Fruit fly (Drosophila melanogaster) whole organism, embryonic: ENCODE results near the gene RunxB.

ENCODE experiments used
- Atf6 ChIP-seq: fragments of 200-800 bp; sonication (Bioruptor generic); IDR thresholded peaks from 2 replicates; pipeline ENCODE4 v1.3.6; 2022; ENCODE audit warnings: missing biosample characterization, missing genetic modification characterization
- B-H1 ChIP-seq: fragments of 200-800 bp; sonication (Bioruptor generic); IDR thresholded peaks from 3 replicates; pipeline ENCODE4 v1.3.6; 2022; ENCODE audit warnings: missing biosample characterization, missing genetic modification characterization
- BEAF-32 ChIP-seq: fragments of 200-800 bp; sonication (Bioruptor generic); optimal IDR thresholded peaks from 3 replicates; lab custom pipeline; 2017; ENCODE audit warnings: missing biosample characterization, missing genetic modification characterization, mild to moderate bottlenecking, moderate library complexity, missing genetic modification reagents
- CG10366 ChIP-seq: fragments of 200-800 bp; sonication (Bioruptor generic); IDR thresholded peaks from 2 replicates; pipeline ENCODE4 v1.3.6; 2022; ENCODE audit warnings: missing biosample characterization, missing genetic modification characterization
- CG10654 ChIP-seq: fragments of 200-800 bp; sonication (Bioruptor generic); optimal IDR thresholded peaks from 2 replicates; lab custom pipeline; 2016; ENCODE audit warnings: missing biosample characterization, missing genetic modification characterization
- CG11093 ChIP-seq: fragments of 200-800 bp; sonication (Bioruptor generic); IDR thresholded peaks from 3 replicates; pipeline ENCODE4 v1.3.6; 2022; ENCODE audit warnings: missing biosample characterization, missing genetic modification characterization
- CG11247 ChIP-seq: fragments of 200-800 bp; sonication (Bioruptor generic); IDR thresholded peaks from 2 replicates; pipeline ENCODE4 v1.3.6; 2022; ENCODE audit warnings: missing biosample characterization, missing genetic modification characterization
- CG12104 ChIP-seq: fragments of 200-800 bp; sonication (Bioruptor generic); optimal IDR thresholded peaks from 3 replicates; lab custom pipeline; 2016; ENCODE audit warnings: missing biosample characterization, missing genetic modification characterization
- CG1233 ChIP-seq: fragments of 200-800 bp; sonication (Bioruptor generic); optimal IDR thresholded peaks from 4 replicates; lab custom pipeline; 2018; ENCODE audit warnings: missing biosample characterization, mild to moderate bottlenecking, missing genetic modification characterization
- CG12391 ChIP-seq: fragments of 200-800 bp; sonication (Bioruptor generic); optimal IDR thresholded peaks from 3 replicates; lab custom pipeline; 2018; ENCODE audit warnings: missing biosample characterization, mild to moderate bottlenecking, missing genetic modification characterization, moderate library complexity
- CG13424 ChIP-seq: fragments of 200-800 bp; sonication (Bioruptor generic); optimal IDR thresholded peaks from 2 replicates; lab custom pipeline; 2019; ENCODE audit warnings: missing biosample characterization, mild to moderate bottlenecking, missing genetic modification characterization, moderate library complexity
- CG14441 ChIP-seq: fragments of 200-800 bp; sonication (Bioruptor generic); IDR thresholded peaks from 2 replicates; pipeline ENCODE4 v1.3.6; 2022; ENCODE audit warnings: missing biosample characterization, missing genetic modification characterization
- CG15011 ChIP-seq: fragments of 200-800 bp; sonication (Bioruptor generic); optimal IDR thresholded peaks from 3 replicates; lab custom pipeline; 2018; ENCODE audit warnings: missing biosample characterization, mild to moderate bottlenecking, missing genetic modification characterization
- CG1529 ChIP-seq: fragments of 200-800 bp; sonication (Bioruptor generic); optimal IDR thresholded peaks from 3 replicates; lab custom pipeline; 2018; ENCODE audit warnings: missing biosample characterization, missing genetic modification characterization
- CG15514 ChIP-seq: fragments of 200-800 bp; sonication (Bioruptor generic); optimal IDR thresholded peaks from 3 replicates; lab custom pipeline; 2017; ENCODE audit warnings: missing biosample characterization, missing genetic modification characterization, mild to moderate bottlenecking, moderate library complexity, missing genetic modification reagents
- CG2875 ChIP-seq: fragments of 200-800 bp; sonication (Bioruptor generic); optimal IDR thresholded peaks from 2 replicates; lab custom pipeline; 2017; ENCODE audit warnings: missing biosample characterization, mild to moderate bottlenecking, missing genetic modification characterization, missing genetic modification reagents
- CG3065 ChIP-seq: fragments of 200-800 bp; sonication (Bioruptor generic); optimal IDR thresholded peaks from 2 replicates; lab custom pipeline; 2016; ENCODE audit warnings: missing biosample characterization, missing genetic modification characterization
- CG33213 ChIP-seq: fragments of 200-800 bp; sonication (Bioruptor generic); optimal IDR thresholded peaks from 3 replicates; lab custom pipeline; 2016; ENCODE audit warnings: missing biosample characterization, missing genetic modification characterization
- CG43689 ChIP-seq: fragments of 200-800 bp; sonication (Bioruptor generic); IDR thresholded peaks from 2 replicates; pipeline ENCODE4 v1.3.6; 2022; ENCODE audit warnings: missing biosample characterization, missing genetic modification characterization
- CG5180 ChIP-seq: fragments of 200-800 bp; sonication (Bioruptor generic); optimal IDR thresholded peaks from 3 replicates; lab custom pipeline; 2017; ENCODE audit warnings: missing biosample characterization, missing genetic modification characterization, mild to moderate bottlenecking, moderate library complexity, missing genetic modification reagents
- CG6689 ChIP-seq: fragments of 200-800 bp; sonication (Bioruptor generic); IDR thresholded peaks from 2 replicates; pipeline ENCODE4 v1.3.6; 2022; ENCODE audit warnings: missing biosample characterization, missing genetic modification characterization
- CG7839 ChIP-seq: fragments of 200-800 bp; sonication (Bioruptor generic); optimal IDR thresholded peaks from 3 replicates; lab custom pipeline; 2018; ENCODE audit warnings: missing biosample characterization, mild to moderate bottlenecking, missing genetic modification characterization, moderate library complexity
- CG8089 ChIP-seq: fragments of 200-800 bp; sonication (Bioruptor generic); optimal IDR thresholded peaks from 3 replicates; lab custom pipeline; 2016; ENCODE audit warnings: missing biosample characterization, missing genetic modification characterization
- CG9876 ChIP-seq: fragments of 200-800 bp; sonication (Bioruptor generic); optimal IDR thresholded peaks from 2 replicates; lab custom pipeline; 2016; ENCODE audit warnings: missing biosample characterization, missing genetic modification characterization
- CTCF ChIP-seq: fragments of 200-800 bp; sonication (Bioruptor generic); optimal IDR thresholded peaks from 2 replicates; lab custom pipeline; 2017; ENCODE audit warnings: missing biosample characterization, mild to moderate bottlenecking, missing genetic modification characterization, moderate library complexity
- Ets97D ChIP-seq: fragments of 200-800 bp; sonication (Bioruptor generic); optimal IDR thresholded peaks from 3 replicates; lab custom pipeline; 2016; ENCODE audit warnings: missing biosample characterization, missing genetic modification characterization
- HLH3B ChIP-seq: fragments of 200-800 bp; sonication (Bioruptor generic); IDR thresholded peaks from 2 replicates; pipeline ENCODE4 v1.3.6; 2022; ENCODE audit warnings: missing biosample characterization, missing genetic modification characterization
- Hand ChIP-seq: fragments of 200-800 bp; sonication (Bioruptor generic); optimal IDR thresholded peaks from 2 replicates; lab custom pipeline; 2017; ENCODE audit warnings: mild to moderate bottlenecking, missing biosample characterization, missing genetic modification reagents, missing genetic modification characterization
- Hr39 ChIP-seq: fragments of >200 bp; optimal IDR thresholded peaks from 2 replicates; lab custom pipeline; 2017
- MESR4 ChIP-seq: fragments of 200-800 bp; sonication (Bioruptor generic); optimal IDR thresholded peaks from 2 replicates; lab custom pipeline; 2018; ENCODE audit warnings: missing biosample characterization, mild to moderate bottlenecking, missing genetic modification characterization, moderate library complexity
- MTF-1 ChIP-seq: fragments of 200-800 bp; sonication (Bioruptor generic); optimal IDR thresholded peaks from 2 replicates; lab custom pipeline; 2018; ENCODE audit warnings: missing biosample characterization, mild to moderate bottlenecking, missing genetic modification characterization, borderline replicate concordance
- Nf-YA ChIP-seq: fragments of 200-800 bp; sonication (Bioruptor generic); IDR thresholded peaks from 2 replicates; pipeline ENCODE4 v1.3.6; 2022; ENCODE audit warnings: missing biosample characterization, missing genetic modification characterization
- Oli ChIP-seq: fragments of 200-800 bp; sonication (Bioruptor generic); optimal IDR thresholded peaks from 2 replicates; lab custom pipeline; 2018; ENCODE audit warnings: missing biosample characterization, mild to moderate bottlenecking, missing genetic modification characterization, moderate library complexity
- Six4 ChIP-seq: fragments of 200-800 bp; sonication (Bioruptor generic); optimal IDR thresholded peaks from 2 replicates; lab custom pipeline; 2016; ENCODE audit warnings: missing biosample characterization, missing genetic modification characterization
- Trl ChIP-seq, 3 experiments: fragments of >200 bp in 2 of 3; fragments of 200-800 bp in 1 of 3; sonication (Bioruptor generic) in 1 of 3; optimal IDR thresholded peaks; 2 replicates in 1 of 3; 3 replicates in 2 of 3; lab custom pipeline; 2016 to 2017; ENCODE audit warnings: missing biosample characterization in 1 of 3, missing genetic modification characterization in 1 of 3
- Xrp1 ChIP-seq: fragments of 200-800 bp; sonication (Bioruptor generic); IDR thresholded peaks from 2 replicates; pipeline ENCODE4 v1.3.6; 2022; ENCODE audit warnings: missing biosample characterization, missing genetic modification characterization
- ap ChIP-seq: fragments of 200-800 bp; sonication (Bioruptor generic); IDR thresholded peaks from 2 replicates; pipeline ENCODE4 v1.3.6; 2022; ENCODE audit warnings: missing biosample characterization, missing genetic modification characterization
- bcd ChIP-seq: fragments of 200-800 bp; sonication (Bioruptor generic); optimal IDR thresholded peaks from 2 replicates; lab custom pipeline; 2017; ENCODE audit warnings: missing biosample characterization, mild to moderate bottlenecking, missing genetic modification characterization
- dmrt99B ChIP-seq: fragments of 200-800 bp; sonication (Bioruptor generic); optimal IDR thresholded peaks from 2 replicates; lab custom pipeline; 2018; ENCODE audit warnings: missing biosample characterization, mild to moderate bottlenecking, missing genetic modification characterization, moderate library complexity
- ftz-f1 ChIP-seq: fragments of 200-800 bp; sonication (Bioruptor generic); optimal IDR thresholded peaks from 2 replicates; lab custom pipeline; 2016; ENCODE audit warnings: missing biosample characterization, missing genetic modification characterization
- gem ChIP-seq: fragments of 200-800 bp; sonication (Bioruptor generic); optimal IDR thresholded peaks from 2 replicates; lab custom pipeline; 2019; ENCODE audit warnings: missing biosample characterization, mild to moderate bottlenecking, missing genetic modification characterization, moderate library complexity
- her ChIP-seq: fragments of 200-800 bp; sonication (Bioruptor generic); optimal IDR thresholded peaks from 2 replicates; lab custom pipeline; 2016; ENCODE audit warnings: missing biosample characterization, missing genetic modification characterization
- lab ChIP-seq: fragments of 200-800 bp; sonication (Bioruptor generic); optimal IDR thresholded peaks from 3 replicates; lab custom pipeline; 2017; ENCODE audit warnings: missing biosample characterization, missing genetic modification characterization, mild to moderate bottlenecking, moderate library complexity, missing genetic modification reagents
- pan ChIP-seq, 4 experiments: fragments of >200 bp in 3 of 4; fragments of 200-800 bp in 1 of 4; sonication (Bioruptor generic) in 1 of 4; optimal IDR thresholded peaks in 3 of 4; IDR thresholded peaks in 1 of 4; 2 replicates each; pipeline versions ENCODE4 v1.3.6 to Lab custom; 2017 to 2022; ENCODE audit warnings: missing biosample characterization in 2 of 4, missing genetic modification characterization in 2 of 4, mixed read lengths in 1 of 4
- pb ChIP-seq: fragments of 200-800 bp; sonication (Bioruptor generic); optimal IDR thresholded peaks from 3 replicates; lab custom pipeline; 2016; ENCODE audit warnings: missing biosample characterization, missing genetic modification characterization
- so ChIP-seq: fragments of 200-800 bp; sonication (Bioruptor generic); IDR thresholded peaks from 3 replicates; pipeline ENCODE4 v1.3.6; 2022; ENCODE audit warnings: missing biosample characterization, missing genetic modification characterization
- stc ChIP-seq: fragments of 200-800 bp; sonication (Bioruptor generic); IDR thresholded peaks from 2 replicates; pipeline ENCODE4 v1.3.6; 2022; ENCODE audit warnings: missing biosample characterization, missing genetic modification characterization
- tin ChIP-seq: fragments of 200-800 bp; sonication (Bioruptor generic); optimal IDR thresholded peaks from 3 replicates; lab custom pipeline; 2016; ENCODE audit warnings: missing biosample characterization, missing genetic modification characterization
- unpg ChIP-seq: fragments of 200-800 bp; sonication (Bioruptor generic); optimal IDR thresholded peaks from 3 replicates; lab custom pipeline; 2018; ENCODE audit warnings: missing biosample characterization, mild to moderate bottlenecking, missing genetic modification characterization, moderate library complexity
- wdn ChIP-seq: fragments of 200-800 bp; sonication (Bioruptor generic); IDR thresholded peaks from 2 replicates; pipeline ENCODE4 v1.3.6; 2022; ENCODE audit warnings: missing biosample characterization, missing genetic modification characterization

Gene RunxB

DNA sequence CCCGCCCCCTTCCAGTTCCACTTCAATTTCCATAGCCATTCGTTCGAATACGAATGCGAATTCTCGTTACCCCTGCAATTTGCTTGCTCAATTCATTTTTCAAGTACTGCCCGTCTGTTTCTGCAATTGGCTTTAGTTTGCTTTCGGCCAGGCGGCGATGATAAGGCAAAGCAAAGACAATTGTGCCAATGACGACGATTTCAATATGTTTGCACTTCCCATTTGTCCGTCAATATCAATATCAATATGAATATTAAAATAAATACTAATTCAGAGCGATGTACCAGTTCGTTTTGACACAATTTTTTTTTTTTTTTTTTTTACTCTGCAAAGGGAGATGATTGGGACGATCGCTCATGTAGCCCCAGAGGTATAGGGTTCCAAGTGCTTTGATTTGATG lies 32.4 kb upstream of the RunxB start (continued):
- TF ChIP-seq ap (GFP tag; lab: Robert Waterston, UW) (0 out of 2 replicates have a peak, but pooled peaks have one; percentile 26), her (GFP tag; lab: Kevin White, UChicago) (no peak), stc (GFP tag; lab: Robert Waterston, UW) (peak; percentile 23; the same call in 1 of the 2 replicates), Atf6 (peak; percentile 50; the same call in 1 of the 2 replicates), Six4 (peak; percentile 27), wdn (GFP tag; lab: Robert Waterston, UW) (no peak), BEAF-32 (no peak), CG13424 (peak; percentile 23), so (GFP tag; lab: Robert Waterston, UW) (no peak), CG9876 (no peak), MESR4 (no peak), unpg (GFP tag; lab: Kevin White, UChicago) (peak; percentile 27), Trl (optimal IDR thresholded peaks at IDR 0.05; lab: Kevin White, UChicago) (no peak), Trl (GFP tag; optimal IDR thresholded peaks at IDR 0.05; lab: Kevin White, UChicago) (peak; percentile 13), CG5180 (peak; percentile 8), Xrp1 (GFP tag; lab: Robert Waterston, UW) (peak; percentile 70), CG2875 (GFP tag; lab: Kevin White, UChicago) (peak; percentile 67), Ets97D (GFP tag; lab: Kevin White, UChicago) (no peak), dmrt99B (peak; percentile 60), CG8089 (GFP tag; lab: Kevin White, UChicago) (peak; percentile 23), pb (GFP tag; lab: Kevin White, UChicago) (no peak), CG14441 (peak; percentile 30; the same call in 1 of the 2 replicates), CG15011 (GFP tag; lab: Kevin White, UChicago) (peak; percentile 18), CG43689 (no peak), Nf-YA (GFP tag; lab: Robert Waterston, UW) (peak; percentile 50; the same call in 1 of the 2 replicates), lab (GFP tag; lab: Kevin White, UChicago) (peak; percentile 64), tin (peak; percentile 17), CG15514 (GFP tag; lab: Kevin White, UChicago) (peak; percentile 32), CG3065 (GFP tag; lab: Kevin White, UChicago) (no peak), B-H1 (peak; percentile 19; the same call in 1 of the 3 replicates), gem (tag; lab: Kevin White, UChicago) (peak; percentile 62), bcd (GFP tag; lab: Kevin White, UChicago) (peak; percentile 49), CG6689 (GFP tag; lab: Robert Waterston, UW) (peak; percentile 27; the same call in 1 of the 2 replicates), HLH3B (peak; percentile 38; the same call in 1 of the 2 replicates), CG11247 (GFP tag; lab: Robert Waterston, UW) (peak; percentile 51), CG12391 (tag; lab: Kevin White, UChicago) (peak; percentile 4), Hand (GFP tag; lab: Kevin White, UChicago) (no peak), pan (optimal IDR thresholded peaks at IDR 0.05; lab: Kevin White, UChicago) (no peak), pan (GFP tag; optimal IDR thresholded peaks at IDR 0.05 in 1 of 2, IDR thresholded peaks at IDR 0.05 in 1 of 2) (peak in 1 of 2 experiments; percentile 68), CG1529 (GFP tag; lab: Kevin White, UChicago) (peak; percentile 10), CTCF (GFP tag; lab: Kevin White, UChicago) (peak; percentile 4), Hr39 (lab: Kevin White, UChicago) (no peak), CG33213 (peak; percentile 11), CG7839 (tag; lab: Kevin White, UChicago) (peak; percentile 5), Oli (peak; percentile 12), CG12104 (peak; percentile 15), ftz-f1 (no peak), CG10366 (GFP tag; lab: Robert Waterston, UW) (no peak), CG11093 (peak; percentile 31; the same call in 1 of the 3 replicates), CG10654 (GFP tag; lab: Kevin White, UChicago) (peak; percentile 54), MTF-1 (GFP tag; lab: Kevin White, UChicago) (peak; percentile 3), CG1233 (GFP tag; lab: Kevin White, UChicago) (peak; percentile 41)
